Fruit fly (Drosophila melanogaster): ENCODE results near the gene CG10068.
A peak's percentile ranks its signal among the peaks of the same experiment; 100 is the strongest.

DNA sequence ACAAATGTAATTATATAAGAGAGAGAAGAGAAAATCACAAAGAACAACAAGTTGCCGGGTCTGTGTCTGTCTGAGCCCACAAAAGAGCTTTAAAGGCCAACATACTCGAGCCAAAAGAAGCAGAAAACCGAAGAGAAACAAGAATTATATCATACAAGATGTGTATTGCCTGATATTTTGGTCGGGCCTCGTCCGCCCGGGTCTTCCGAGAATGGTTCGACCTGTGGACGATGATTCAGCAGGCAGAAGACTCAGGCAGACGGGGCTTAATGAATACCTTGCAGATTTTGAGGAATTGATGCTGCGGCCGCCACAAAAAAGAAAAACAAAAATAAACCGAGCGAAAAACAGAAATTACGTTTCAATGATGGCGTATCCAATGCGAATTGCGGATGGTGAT lies 45.2 kb upstream of the CG10068 start:
- TF ChIP-seq Dif (GFP tag; optimal IDR thresholded peaks at IDR 0.05; ENCODE audit: partially characterized antibody): no peak
- TF ChIP-seq Hr83 (GFP tag; optimal IDR thresholded peaks at IDR 0.05; ENCODE audit: poor library complexity, severe bottlenecking): no peak
- no peak for TF ChIP-seq usp (GFP tag; optimal IDR thresholded peaks at IDR 0.05)
- TF ChIP-seq Myc (optimal IDR thresholded peaks at IDR 0.05): no peak
- TF ChIP-seq psq (GFP tag; optimal IDR thresholded peaks at IDR 0.05): peak; percentile 13
- no peak for TF ChIP-seq h (GFP tag; optimal IDR thresholded peaks at IDR 0.05)
- no peak for TF ChIP-seq CG32264 (GFP tag; optimal IDR thresholded peaks at IDR 0.05)
- no peak for TF ChIP-seq Mio (GFP tag; optimal IDR thresholded peaks at IDR 0.05)
- no peak for TF ChIP-seq Hr78 (GFP tag; optimal IDR thresholded peaks at IDR 0.05)
- TF ChIP-seq Abd-B (GFP tag; optimal IDR thresholded peaks at IDR 0.05): no peak
- TF ChIP-seq pan (optimal IDR thresholded peaks at IDR 0.05): no peak
